Worm (Caenorhabditis elegans) whole organism, young adult: ENCODE data around the gene cfp-1.

Source experiments
- B0336.3 ChIP-seq: fragments of 200-800 bp; sonication (Bioruptor generic); IDR thresholded peaks from 2 replicates; pipeline ENCODE4 v1.3.6; 2022; ENCODE audit warnings: missing genetic modification characterization, missing compliant biosample characterization
- D2030.7 ChIP-seq: fragments of 200-800 bp; sonication (Bioruptor generic); IDR thresholded peaks from 2 replicates; pipeline ENCODE4 v1.3.6; 2022; ENCODE audit warnings: missing genetic modification reagents, missing genetic modification characterization, missing compliant biosample characterization
- F49E8.2 ChIP-seq: sonication (generic microtip); optimal IDR thresholded peaks from 3 replicates; lab custom pipeline; 2017; ENCODE audit warnings: missing genetic modification characterization, mild to moderate bottlenecking, missing compliant biosample characterization, antibody characterized with exemption, moderate library complexity; ENCODE audit not compliant: insufficient read depth
- K12H6.12 ChIP-seq: fragments of 200-800 bp; sonication (Bioruptor generic); optimal IDR thresholded peaks from 2 replicates; lab custom pipeline; 2018; ENCODE audit warnings: mild to moderate bottlenecking, missing genetic modification characterization, missing compliant biosample characterization
- T26A5.8 ChIP-seq: sonication (generic microtip); optimal IDR thresholded peaks from 2 replicates; lab custom pipeline; 2016; ENCODE audit warnings: missing genetic modification characterization, missing compliant biosample characterization
- ZK185.1 ChIP-seq: sonication (generic microtip); optimal IDR thresholded peaks from 2 replicates; lab custom pipeline; 2016; ENCODE audit warnings: mild to moderate bottlenecking, missing genetic modification characterization, missing compliant biosample characterization; ENCODE audit not compliant: poor library complexity, severe bottlenecking
- aptf-3 ChIP-seq: fragments of 200-800 bp; sonication (Bioruptor generic); IDR thresholded peaks from 2 replicates; pipeline ENCODE4 v1.3.6; 2022; ENCODE audit warnings: missing genetic modification characterization, missing compliant biosample characterization
- bed-2 ChIP-seq: fragments of 200-800 bp; sonication (Bioruptor generic); IDR thresholded peaks from 2 replicates; pipeline ENCODE4 v1.3.6; 2022; ENCODE audit warnings: missing genetic modification reagents, missing genetic modification characterization, missing compliant biosample characterization
- ceh-91 ChIP-seq: fragments of 200-800 bp; sonication (Bioruptor generic); IDR thresholded peaks from 2 replicates; pipeline ENCODE4 v1.3.6; 2022; ENCODE audit warnings: missing genetic modification reagents, missing genetic modification characterization, missing compliant biosample characterization
- efl-1 ChIP-seq: fragments of 150-350 bp; optimal IDR thresholded peaks from 2 replicates; lab custom pipeline; 2014; ENCODE audit warnings: missing biosample characterization, missing genetic modification reagents, missing genetic modification characterization
- egrh-3 ChIP-seq: fragments of 200-800 bp; sonication (Bioruptor generic); IDR thresholded peaks from 2 replicates; pipeline ENCODE4 v1.3.6; 2022; ENCODE audit warnings: missing genetic modification reagents, missing genetic modification characterization, missing compliant biosample characterization
- fkh-3 ChIP-seq: sonication (generic microtip); optimal IDR thresholded peaks from 2 replicates; lab custom pipeline; 2016; ENCODE audit warnings: mild to moderate bottlenecking, missing genetic modification characterization, missing compliant biosample characterization
- him-1 ChIP-seq: sonication (generic microtip); optimal IDR thresholded peaks from 2 replicates; lab custom pipeline; 2016; ENCODE audit warnings: missing genotype, missing genetic modification reagents, missing genetic modification characterization, missing compliant biosample characterization
- hlh-26 ChIP-seq: fragments of 200-800 bp; sonication (Bioruptor generic); conservative IDR thresholded peaks from 2 replicates; pipeline ENCODE4 v1.3.6; 2022; ENCODE audit warnings: missing genetic modification reagents, missing genetic modification characterization, missing compliant biosample characterization
- hmg-1.2 ChIP-seq: fragments of 200-800 bp; sonication (Bioruptor generic); IDR thresholded peaks from 2 replicates; pipeline ENCODE4 v1.3.6; 2022; ENCODE audit warnings: missing genetic modification reagents, missing genetic modification characterization, missing compliant biosample characterization
- hmg-20 ChIP-seq: fragments of 200-800 bp; sonication (Bioruptor generic); IDR thresholded peaks from 2 replicates; pipeline ENCODE4 v1.3.6; 2022; ENCODE audit warnings: missing genetic modification reagents, missing genetic modification characterization, missing compliant biosample characterization
- hsf-1 ChIP-seq: fragments of 200-800 bp; sonication (Bioruptor generic); IDR thresholded peaks from 2 replicates; pipeline ENCODE4 v1.3.6; 2022; ENCODE audit warnings: missing genetic modification reagents, missing genetic modification characterization, missing compliant biosample characterization
- lsy-27 ChIP-seq: sonication (generic microtip); optimal IDR thresholded peaks from 2 replicates; lab custom pipeline; 2017; ENCODE audit warnings: missing genetic modification characterization, mild to moderate bottlenecking, missing compliant biosample characterization, antibody characterized with exemption, missing genotype, borderline replicate concordance; ENCODE audit not compliant: insufficient read depth
- madf-10 ChIP-seq: sonication (generic microtip); optimal IDR thresholded peaks from 2 replicates; lab custom pipeline; 2016; ENCODE audit warnings: mild to moderate bottlenecking, missing genetic modification characterization, missing compliant biosample characterization
- madf-3 ChIP-seq: fragments of 200-800 bp; sonication (Bioruptor generic); IDR thresholded peaks from 2 replicates; pipeline ENCODE4 v1.3.6; 2022; ENCODE audit warnings: missing genetic modification reagents, missing genetic modification characterization, missing compliant biosample characterization
- madf-6 ChIP-seq: fragments of 200-800 bp; sonication (Bioruptor generic); IDR thresholded peaks from 2 replicates; pipeline ENCODE4 v1.3.6; 2022; ENCODE audit warnings: missing genetic modification reagents, missing genetic modification characterization, missing compliant biosample characterization
- mel-28 ChIP-seq: sonication (generic microtip); optimal IDR thresholded peaks from 2 replicates; lab custom pipeline; 2016; ENCODE audit warnings: borderline replicate concordance, mild to moderate bottlenecking, missing genetic modification characterization, missing compliant biosample characterization
- pbrm-1 ChIP-seq: fragments of 200-800 bp; sonication (Bioruptor generic); IDR thresholded peaks from 2 replicates; pipeline ENCODE4 v1.3.6; 2022; ENCODE audit warnings: missing genetic modification reagents, missing genetic modification characterization, missing compliant biosample characterization
- rec-8 ChIP-seq, 2 experiments: sonication (generic microtip); optimal IDR thresholded peaks; 2 replicates each; lab custom pipeline; 2016; ENCODE audit warnings: mild to moderate bottlenecking in 2 of 2, missing genetic modification characterization in 2 of 2, missing genetic modification reagents in 2 of 2, missing genotype in 2 of 2, missing biosample characterization in 1 of 2, missing compliant biosample characterization in 1 of 2, moderate library complexity in 1 of 2
- rpc-1 ChIP-seq, 2 experiments: fragments of 150-350 bp in 1 of 2; sonication (generic microtip) in 1 of 2; optimal IDR thresholded peaks; 2 replicates each; lab custom pipeline; 2014 to 2018; ENCODE audit warnings: missing biosample characterization in 1 of 2, missing genetic modification characterization in 1 of 2, missing genetic modification reagents in 1 of 2, missing genotype in 1 of 2
- snpc-1.3 ChIP-seq: sonication (generic microtip); optimal IDR thresholded peaks from 2 replicates; lab custom pipeline; 2017; ENCODE audit warnings: missing genetic modification characterization, mild to moderate bottlenecking, missing compliant biosample characterization, antibody characterized with exemption, moderate library complexity, missing genotype, missing genetic modification reagents; ENCODE audit not compliant: insufficient read depth
- snpc-4 ChIP-seq, 5 experiments: fragments of 150-350 bp in 1 of 5; sonication (generic microtip) in 4 of 5; optimal IDR thresholded peaks; 2 replicates each; lab custom pipeline; 2014 to 2018; ENCODE audit warnings: missing genetic modification characterization in 5 of 5, missing biosample characterization in 3 of 5, antibody characterized with exemption in 2 of 5, mild to moderate bottlenecking in 2 of 5, missing compliant biosample characterization in 2 of 5, missing genotype in 2 of 5, moderate library complexity in 2 of 5, missing genetic modification reagents in 1 of 5
- tlf-1 ChIP-seq: fragments of 200-800 bp; sonication (Bioruptor generic); optimal IDR thresholded peaks from 2 replicates; lab custom pipeline; 2018; ENCODE audit warnings: mild to moderate bottlenecking, missing genetic modification characterization, missing compliant biosample characterization
- ztf-26 ChIP-seq: sonication (generic microtip); optimal IDR thresholded peaks from 2 replicates; lab custom pipeline; 2017; ENCODE audit warnings: missing genetic modification characterization, missing compliant biosample characterization
- ztf-28 ChIP-seq: fragments of 200-800 bp; sonication (Bioruptor generic); IDR thresholded peaks from 2 replicates; pipeline ENCODE4 v1.3.6; 2022; ENCODE audit warnings: missing genetic modification reagents, missing genetic modification characterization, missing compliant biosample characterization
- ztf-6 ChIP-seq: fragments of 200-800 bp; sonication (Bioruptor generic); IDR thresholded peaks from 2 replicates; pipeline ENCODE4 v1.3.6; 2022; ENCODE audit warnings: missing genetic modification reagents, missing genetic modification characterization, missing compliant biosample characterization

Gene cfp-1

ce11 chrIV:14033752-14034570, 43.3 kb upstream of the cfp-1 start (continued):
- TF ChIP-seq egrh-3 (GFP tag; lab: Robert Waterston, UW) (peak; percentile 94), mel-28 (tag; lab: Kevin White, UChicago) (peak; percentile 91), ztf-6 (no peak; the same call in 1 of the 2 replicates)
- TF ChIP-seq, all 124 proteins: peak for 58

- TF ChIP-seq hsf-1 (GFP tag; lab: Robert Waterston, UW) (no peak), ceh-91 (GFP tag; lab: Robert Waterston, UW) (no peak), hmg-20 (no peak), fkh-3 (tag; lab: Kevin White, UChicago) (no peak), madf-3 (GFP tag; lab: Robert Waterston, UW) (no peak), tlf-1 (GFP tag; lab: Kevin White, UChicago) (no peak), hmg-1.2 (GFP tag; lab: Robert Waterston, UW) (no peak)
Observed at ce11 chrIV:14034571-14034954, 42.7 kb upstream of the cfp-1 start.

- TF ChIP-seq K12H6.12 (tag; lab: Kevin White, UChicago), result no peak
- TF ChIP-seq ztf-26 (tag; lab: Kevin White, UChicago), result no peak
- no peak for TF ChIP-seq snpc-1.3 (tag; lab: Kevin White, UChicago)
- TF ChIP-seq rec-8 (tag; optimal IDR thresholded peaks at IDR 0.05; lab: Kevin White, UChicago), result no peak
- no peak for TF ChIP-seq T26A5.8 (tag; lab: Kevin White, UChicago)
- no peak for TF ChIP-seq him-1 (tag; lab: Kevin White, UChicago)
- no peak for TF ChIP-seq ZK185.1 (tag; lab: Kevin White, UChicago)
- no peak for TF ChIP-seq bed-2 (GFP tag; lab: Robert Waterston, UW)
- TF ChIP-seq D2030.7 (GFP tag; lab: Robert Waterston, UW), result no peak
- no peak for TF ChIP-seq ztf-28
- TF ChIP-seq rpc-1 (optimal IDR thresholded peaks at IDR 0.05; lab: Kevin White, UChicago), result no peak
- TF ChIP-seq rpc-1 (tag; optimal IDR thresholded peaks at IDR 0.05; lab: Kevin White, UChicago), result no peak
- no peak for TF ChIP-seq pbrm-1 (GFP tag; lab: Robert Waterston, UW)
- no peak for TF ChIP-seq aptf-3
- TF ChIP-seq lsy-27 (tag; lab: Kevin White, UChicago), result no peak
- no peak for TF ChIP-seq hlh-26 (GFP tag; lab: Robert Waterston, UW)
- no peak for TF ChIP-seq F49E8.2 (tag; lab: Kevin White, UChicago)
- TF ChIP-seq madf-10 (tag; lab: Kevin White, UChicago), result no peak
- TF ChIP-seq madf-6, result no peak
- no peak for TF ChIP-seq efl-1 (GFP tag; lab: Kevin White, UChicago)
Observed at ce11 chrIV:14043680-14044079, 33.6 kb upstream of the cfp-1 start, which contains the start of gene Y37A1B.7. Gene Y37A1B.7 (minus strand): TSS chrIV:14043780.

DNA sequence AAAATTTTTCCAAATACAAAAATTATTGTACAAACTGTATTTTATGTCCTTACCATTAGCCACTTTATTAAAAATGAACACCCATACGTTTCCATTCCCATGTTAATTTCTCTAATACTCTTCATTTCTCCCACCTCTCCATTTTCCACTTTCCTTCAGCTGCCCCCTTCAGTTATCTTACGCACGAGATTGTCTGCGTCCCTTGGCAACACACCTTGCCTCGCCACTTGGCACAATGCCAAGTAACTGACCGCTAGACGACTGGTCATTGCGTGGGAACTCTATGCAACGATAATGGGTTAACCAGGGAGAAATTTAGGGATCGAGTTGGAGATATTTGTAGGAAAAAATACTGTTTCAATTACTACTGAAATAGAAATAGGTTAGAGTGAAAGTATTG, 30.5 kb upstream of the cfp-1 start:
- no peak for TF ChIP-seq snpc-4 (GFP tag; optimal IDR thresholded peaks at IDR 0.05; lab: Kevin White, UChicago)
- peak in 1 of 4 experiments; percentile 18 for TF ChIP-seq snpc-4 (tag; optimal IDR thresholded peaks at IDR 0.05; lab: Kevin White, UChicago)
- no peak for TF ChIP-seq B0336.3 (GFP tag; lab: Robert Waterston, UW)
